Fruit fly (Drosophila melanogaster) S2 (cell line): ENCODE measurements around the gene r2d2.

ENCODE experiments used
- CG8478 ChIP-seq: fragments of >200 bp; optimal IDR thresholded peaks from 2 replicates; lab custom pipeline; 2018
- CTCF ChIP-seq, 2 experiments: fragments of >200 bp; optimal IDR thresholded peaks; 2 replicates each; lab custom pipeline; 2018

dm6 chr2L:7808886-7809698 lies 9.1 kb downstream of the r2d2 start:
- TF ChIP-seq CG8478 (lab: Kevin White, UChicago) (no peak), CTCF (optimal IDR thresholded peaks at IDR 0.05; lab: Kevin White, UChicago) (peak; percentile 73 to 76)
